Worm (Caenorhabditis elegans) whole organism, young adult: ENCODE data around the gene pei-1.

Source experiments
- B0336.3 ChIP-seq: fragments of 200-800 bp; sonication (Bioruptor generic); IDR thresholded peaks from 2 replicates; pipeline ENCODE4 v1.3.6; 2022; ENCODE audit warnings: missing genetic modification characterization, missing compliant biosample characterization
- F22D6.2 ChIP-seq: sonication (generic microtip); optimal IDR thresholded peaks from 2 replicates; lab custom pipeline; 2016; ENCODE audit warnings: mild to moderate bottlenecking, missing genetic modification characterization, missing compliant biosample characterization
- F23B12.7 ChIP-seq: sonication (generic microtip); optimal IDR thresholded peaks from 2 replicates; lab custom pipeline; 2017; ENCODE audit warnings: missing genetic modification characterization, mild to moderate bottlenecking, missing compliant biosample characterization, antibody characterized with exemption, moderate library complexity; ENCODE audit not compliant: insufficient read depth
- F33H1.4 ChIP-seq: fragments of 200-800 bp; sonication (Bioruptor generic); IDR thresholded peaks from 2 replicates; pipeline ENCODE4 v1.3.6; 2022; ENCODE audit warnings: missing genetic modification reagents, missing genetic modification characterization, missing compliant biosample characterization
- F39B2.1 ChIP-seq: fragments of 200-800 bp; sonication (Bioruptor generic); IDR thresholded peaks from 2 replicates; pipeline ENCODE4 v1.3.6; 2022; ENCODE audit warnings: missing genetic modification reagents, missing genetic modification characterization, missing compliant biosample characterization
- F52B5.7 ChIP-seq: sonication (generic microtip); optimal IDR thresholded peaks from 2 replicates; lab custom pipeline; 2016; ENCODE audit warnings: mild to moderate bottlenecking, missing genetic modification characterization, missing compliant biosample characterization
- T07F8.4 ChIP-seq: sonication (generic microtip); optimal IDR thresholded peaks from 2 replicates; lab custom pipeline; 2016; ENCODE audit warnings: mild to moderate bottlenecking, missing genetic modification characterization, moderate library complexity, missing compliant biosample characterization
- T26A5.8 ChIP-seq: sonication (generic microtip); optimal IDR thresholded peaks from 2 replicates; lab custom pipeline; 2016; ENCODE audit warnings: missing genetic modification characterization, missing compliant biosample characterization
- Y53F4B.3 ChIP-seq: fragments of 200-800 bp; sonication (Bioruptor generic); IDR thresholded peaks from 2 replicates; pipeline ENCODE4 v1.3.6; 2022; ENCODE audit warnings: missing genetic modification reagents, missing genetic modification characterization, missing compliant biosample characterization
- Y56A3A.18 ChIP-seq: fragments of 200-800 bp; sonication (Bioruptor generic); IDR thresholded peaks from 2 replicates; pipeline ENCODE4 v1.3.6; 2022; ENCODE audit warnings: missing genetic modification reagents, missing genetic modification characterization, missing compliant biosample characterization
- Y79H2A.3 ChIP-seq: fragments of 200-800 bp; sonication (Bioruptor generic); conservative IDR thresholded peaks from 2 replicates; pipeline ENCODE4 v1.3.6; 2022; ENCODE audit warnings: missing genetic modification reagents, missing genetic modification characterization, missing compliant biosample characterization
- bed-2 ChIP-seq: fragments of 200-800 bp; sonication (Bioruptor generic); IDR thresholded peaks from 2 replicates; pipeline ENCODE4 v1.3.6; 2022; ENCODE audit warnings: missing genetic modification reagents, missing genetic modification characterization, missing compliant biosample characterization
- ccch-3 ChIP-seq: fragments of 200-800 bp; sonication (Bioruptor generic); optimal IDR thresholded peaks from 2 replicates; lab custom pipeline; 2018; ENCODE audit warnings: mild to moderate bottlenecking, missing genetic modification characterization, missing compliant biosample characterization
- cebp-1 ChIP-seq, 2 experiments: fragments of 200-800 bp in 1 of 2; sonication (Bioruptor generic) in 1 of 2; sonication (generic microtip) in 1 of 2; IDR thresholded peaks in 1 of 2; optimal IDR thresholded peaks in 1 of 2; 2 replicates each; pipeline versions ENCODE4 v1.3.6 to Lab custom; 2017 to 2022; ENCODE audit warnings: missing compliant biosample characterization in 2 of 2, missing genetic modification characterization in 2 of 2, mild to moderate bottlenecking in 1 of 2, missing genetic modification reagents in 1 of 2, moderate library complexity in 1 of 2
- dpff-1 ChIP-seq: sonication (generic microtip); optimal IDR thresholded peaks from 2 replicates; lab custom pipeline; 2017; ENCODE audit warnings: mild to moderate bottlenecking, missing genetic modification characterization, missing compliant biosample characterization
- ets-4 ChIP-seq: fragments of 200-800 bp; sonication (Bioruptor generic); optimal IDR thresholded peaks from 2 replicates; lab custom pipeline; 2018; ENCODE audit warnings: mild to moderate bottlenecking, missing genetic modification characterization, missing compliant biosample characterization
- him-1 ChIP-seq: sonication (generic microtip); optimal IDR thresholded peaks from 2 replicates; lab custom pipeline; 2016; ENCODE audit warnings: missing genotype, missing genetic modification reagents, missing genetic modification characterization, missing compliant biosample characterization
- hlh-26 ChIP-seq: fragments of 200-800 bp; sonication (Bioruptor generic); conservative IDR thresholded peaks from 2 replicates; pipeline ENCODE4 v1.3.6; 2022; ENCODE audit warnings: missing genetic modification reagents, missing genetic modification characterization, missing compliant biosample characterization
- hmg-1.2 ChIP-seq: fragments of 200-800 bp; sonication (Bioruptor generic); IDR thresholded peaks from 2 replicates; pipeline ENCODE4 v1.3.6; 2022; ENCODE audit warnings: missing genetic modification reagents, missing genetic modification characterization, missing compliant biosample characterization
- hmg-20 ChIP-seq: fragments of 200-800 bp; sonication (Bioruptor generic); IDR thresholded peaks from 2 replicates; pipeline ENCODE4 v1.3.6; 2022; ENCODE audit warnings: missing genetic modification reagents, missing genetic modification characterization, missing compliant biosample characterization
- hrde-1 ChIP-seq: sonication (generic microtip); optimal IDR thresholded peaks from 2 replicates; lab custom pipeline; 2016; ENCODE audit warnings: missing genetic modification characterization, mild to moderate bottlenecking, missing compliant biosample characterization, moderate library complexity, missing genotype, missing genetic modification reagents, borderline replicate concordance
- lag-1 ChIP-seq: fragments of 200-800 bp; sonication (Bioruptor generic); IDR thresholded peaks from 2 replicates; pipeline ENCODE4 v1.3.6; 2022; ENCODE audit warnings: missing genetic modification reagents, missing genetic modification characterization, missing compliant biosample characterization
- let-607 ChIP-seq, 2 experiments: fragments of 200-800 bp in 1 of 2; sonication (Bioruptor generic) in 1 of 2; sonication (generic microtip) in 1 of 2; optimal IDR thresholded peaks; 2 replicates each; lab custom pipeline; 2016 to 2018; ENCODE audit warnings: mild to moderate bottlenecking in 2 of 2, missing compliant biosample characterization in 2 of 2, missing genetic modification characterization in 2 of 2, moderate library complexity in 2 of 2, missing genotype in 1 of 2
- lin-26 ChIP-seq: fragments of 200-800 bp; sonication (Bioruptor generic); IDR thresholded peaks from 2 replicates; pipeline ENCODE4 v1.3.6; 2022; ENCODE audit warnings: missing genetic modification reagents, missing genetic modification characterization, missing compliant biosample characterization
- lir-1 ChIP-seq: fragments of 200-800 bp; sonication (Bioruptor generic); conservative IDR thresholded peaks from 2 replicates; pipeline ENCODE4 v1.3.6; 2022; ENCODE audit warnings: missing genetic modification reagents, missing genetic modification characterization, missing compliant biosample characterization
- madf-10 ChIP-seq: sonication (generic microtip); optimal IDR thresholded peaks from 2 replicates; lab custom pipeline; 2016; ENCODE audit warnings: mild to moderate bottlenecking, missing genetic modification characterization, missing compliant biosample characterization
- mcd-1 ChIP-seq: fragments of 200-800 bp; sonication (Bioruptor generic); IDR thresholded peaks from 2 replicates; pipeline ENCODE4 v1.3.6; 2022; ENCODE audit warnings: missing genetic modification reagents, missing genetic modification characterization, missing compliant biosample characterization
- mes-4 ChIP-seq: sonication (generic microtip); optimal IDR thresholded peaks from 2 replicates; lab custom pipeline; 2016; ENCODE audit warnings: missing genotype, missing genetic modification characterization, missing compliant biosample characterization
- nfya-2 ChIP-seq: fragments of 200-800 bp; sonication (Bioruptor generic); IDR thresholded peaks from 2 replicates; pipeline ENCODE4 v1.3.6; 2022; ENCODE audit warnings: missing genetic modification reagents, missing genetic modification characterization, missing compliant biosample characterization
- nhr-80 ChIP-seq: sonication (generic microtip); optimal IDR thresholded peaks from 2 replicates; lab custom pipeline; 2016; ENCODE audit warnings: missing genetic modification characterization, missing compliant biosample characterization
- nhr-90 ChIP-seq: sonication (generic microtip); optimal IDR thresholded peaks from 2 replicates; lab custom pipeline; 2016; ENCODE audit warnings: missing genotype, mild to moderate bottlenecking, missing genetic modification characterization, missing compliant biosample characterization
- rpc-1 ChIP-seq, 2 experiments: fragments of 150-350 bp in 1 of 2; sonication (generic microtip) in 1 of 2; optimal IDR thresholded peaks; 2 replicates each; lab custom pipeline; 2014 to 2018; ENCODE audit warnings: missing biosample characterization in 1 of 2, missing genetic modification characterization in 1 of 2, missing genetic modification reagents in 1 of 2, missing genotype in 1 of 2
- snpc-1.1 ChIP-seq: sonication (generic microtip); optimal IDR thresholded peaks from 2 replicates; lab custom pipeline; 2017; ENCODE audit warnings: missing genetic modification characterization, mild to moderate bottlenecking, missing compliant biosample characterization, antibody characterized with exemption, moderate library complexity, missing genotype, missing genetic modification reagents; ENCODE audit not compliant: insufficient read depth
- snpc-1.3 ChIP-seq: sonication (generic microtip); optimal IDR thresholded peaks from 2 replicates; lab custom pipeline; 2017; ENCODE audit warnings: missing genetic modification characterization, mild to moderate bottlenecking, missing compliant biosample characterization, antibody characterized with exemption, moderate library complexity, missing genotype, missing genetic modification reagents; ENCODE audit not compliant: insufficient read depth
- sptf-2 ChIP-seq: fragments of 200-800 bp; sonication (Bioruptor generic); optimal IDR thresholded peaks from 2 replicates; lab custom pipeline; 2018; ENCODE audit warnings: mild to moderate bottlenecking, missing genetic modification characterization, missing compliant biosample characterization
- tbp1 ChIP-seq: fragments of 200-800 bp; sonication (Bioruptor generic); optimal IDR thresholded peaks from 2 replicates; lab custom pipeline; 2018; ENCODE audit warnings: mild to moderate bottlenecking, missing genetic modification characterization, missing compliant biosample characterization
- unc-130 ChIP-seq: sonication (generic microtip); optimal IDR thresholded peaks from 2 replicates; lab custom pipeline; 2016; ENCODE audit warnings: missing genetic modification reagents, missing genetic modification characterization, missing compliant biosample characterization
- xnd-1 ChIP-seq: sonication (generic microtip); optimal IDR thresholded peaks from 2 replicates; lab custom pipeline; 2016; ENCODE audit warnings: missing genotype, missing genetic modification reagents, missing genetic modification characterization, missing compliant biosample characterization
- ztf-22 ChIP-seq: fragments of 200-800 bp; sonication (Bioruptor generic); optimal IDR thresholded peaks from 2 replicates; lab custom pipeline; 2018; ENCODE audit warnings: mild to moderate bottlenecking, missing genetic modification characterization, moderate library complexity, missing compliant biosample characterization
- ztf-25 ChIP-seq: fragments of 200-800 bp; sonication (Bioruptor generic); IDR thresholded peaks from 2 replicates; pipeline ENCODE4 v1.3.6; 2022; ENCODE audit warnings: missing genetic modification reagents, missing genetic modification characterization, missing compliant biosample characterization
- ztf-26 ChIP-seq: sonication (generic microtip); optimal IDR thresholded peaks from 2 replicates; lab custom pipeline; 2017; ENCODE audit warnings: missing genetic modification characterization, missing compliant biosample characterization
- ztf-3 ChIP-seq: fragments of 200-800 bp; sonication (Bioruptor generic); optimal IDR thresholded peaks from 2 replicates; lab custom pipeline; 2018; ENCODE audit warnings: mild to moderate bottlenecking, missing genetic modification characterization, missing compliant biosample characterization

pei-1 gene

DNA sequence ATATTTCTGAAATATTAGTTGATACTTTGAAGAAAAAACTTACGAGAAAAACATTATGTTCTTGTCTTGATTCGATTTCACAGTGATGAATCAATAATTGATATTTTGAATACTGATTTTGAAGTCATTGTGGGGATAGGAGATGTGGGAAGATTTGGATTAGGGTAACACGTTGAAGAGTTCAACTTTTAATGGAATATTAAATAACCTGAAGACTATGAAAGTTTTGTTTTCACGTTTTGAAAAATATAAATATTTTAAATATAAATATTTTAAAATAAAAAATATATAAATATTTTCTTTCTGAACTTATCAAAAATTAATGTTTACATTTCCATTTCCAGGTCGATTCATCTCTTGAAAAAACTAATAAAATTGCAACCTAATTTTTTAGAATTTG, at the start of gene pei-1:
Gene pei-1 (minus strand): TSS at position 101 of the 400 bp plus-strand sequence.
- TF ChIP-seq unc-130 (GFP tag; lab: Kevin White, UChicago): no peak
- TF ChIP-seq sptf-2 (GFP tag; lab: Kevin White, UChicago): no peak
- no peak for TF ChIP-seq xnd-1 (tag; lab: Kevin White, UChicago)
- TF ChIP-seq ccch-3 (GFP tag; lab: Kevin White, UChicago): no peak
- no peak for TF ChIP-seq nhr-90 (tag; lab: Kevin White, UChicago)
- no peak for TF ChIP-seq ztf-22
- no peak for TF ChIP-seq snpc-1.1 (tag; lab: Kevin White, UChicago)
- no peak for TF ChIP-seq ets-4 (GFP tag; lab: Kevin White, UChicago)
- TF ChIP-seq ztf-26 (tag; lab: Kevin White, UChicago): no peak
- no peak for TF ChIP-seq madf-10
- no peak for TF ChIP-seq rpc-1 (optimal IDR thresholded peaks at IDR 0.05; lab: Kevin White, UChicago)
- no peak for TF ChIP-seq rpc-1 (tag; optimal IDR thresholded peaks at IDR 0.05; lab: Kevin White, UChicago)
- no peak for TF ChIP-seq F33H1.4 (GFP tag; lab: Robert Waterston, UW)
- no peak for TF ChIP-seq let-607 (tag; optimal IDR thresholded peaks at IDR 0.05; lab: Kevin White, UChicago)
- no peak for TF ChIP-seq B0336.3
- TF ChIP-seq Y53F4B.3: no peak
- TF ChIP-seq cebp-1 (GFP tag; IDR thresholded peaks at IDR 0.05; lab: Robert Waterston, UW): no peak
- TF ChIP-seq cebp-1 (tag; optimal IDR thresholded peaks at IDR 0.05; lab: Kevin White, UChicago): no peak
- TF ChIP-seq nfya-2: no peak
- no peak for TF ChIP-seq hlh-26 (GFP tag; lab: Robert Waterston, UW)
- no peak for TF ChIP-seq hmg-20

DNA sequence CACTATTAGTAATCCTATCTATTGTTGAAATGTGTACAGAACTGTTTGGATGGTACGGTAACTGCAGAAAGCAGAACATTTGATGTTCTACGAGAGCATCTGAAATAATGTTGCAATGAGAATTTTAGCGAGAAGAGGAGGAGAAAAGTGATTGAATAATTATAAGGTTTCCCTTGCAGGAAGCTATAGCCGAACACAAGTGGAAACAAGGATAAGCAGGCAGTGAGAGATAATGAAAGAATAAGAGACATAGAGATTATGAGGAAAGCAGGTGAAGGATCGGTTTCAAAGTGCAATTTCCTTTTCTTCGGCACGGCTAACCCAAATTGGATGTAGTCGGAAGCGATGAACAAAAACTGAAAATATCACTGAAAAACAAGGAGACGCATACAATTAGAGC, 49.6 kb upstream of the pei-1 start, which contains the start of gene del-2:
Gene del-2 (minus strand): TSS at position 101 of the 400 bp plus-strand sequence.
- TF ChIP-seq sptf-2 (GFP tag; lab: Kevin White, UChicago): no peak
- TF ChIP-seq F23B12.7 (tag; lab: Kevin White, UChicago): no peak
- no peak for TF ChIP-seq him-1 (tag; lab: Kevin White, UChicago)
- TF ChIP-seq mcd-1: no peak
- no peak for TF ChIP-seq T26A5.8 (tag; lab: Kevin White, UChicago)
- TF ChIP-seq lag-1 (GFP tag; lab: Robert Waterston, UW): no peak
- no peak for TF ChIP-seq mes-4 (tag; lab: Kevin White, UChicago)
- TF ChIP-seq hmg-1.2: no peak
- TF ChIP-seq lir-1: no peak

DNA sequence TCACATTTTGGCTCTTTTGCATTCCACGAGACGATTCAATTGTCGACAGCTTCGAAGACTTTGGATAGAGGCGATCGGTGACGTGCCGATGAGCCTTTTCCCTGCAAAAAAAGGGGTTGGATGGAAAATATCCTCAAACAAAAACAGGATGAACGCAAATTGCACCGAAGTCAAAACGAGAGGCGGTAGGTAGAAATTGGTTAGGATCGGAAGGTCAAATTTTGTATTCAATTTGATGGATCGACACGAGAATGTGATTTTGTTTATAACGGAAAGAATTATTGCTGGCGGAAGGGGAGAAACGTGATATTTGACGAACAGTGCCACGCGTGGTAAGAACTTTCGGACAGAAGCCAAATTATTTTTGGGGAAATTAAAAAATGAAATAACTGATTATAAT, 42.5 kb upstream of the pei-1 start, which contains the start of gene mca-1:
Gene mca-1 (minus strand): TSS at position 101 of the 400 bp plus-strand sequence.
- TF ChIP-seq T07F8.4 (tag; lab: Kevin White, UChicago): no peak

- TF ChIP-seq bed-2 (no peak), snpc-1.3 (tag; lab: Kevin White, UChicago) (no peak), ztf-25 (GFP tag; lab: Robert Waterston, UW) (no peak), hmg-1.2 (no peak), F23B12.7 (tag; lab: Kevin White, UChicago) (no peak), lag-1 (GFP tag; lab: Robert Waterston, UW) (no peak), nhr-80 (tag; lab: Kevin White, UChicago) (no peak), Y56A3A.18 (GFP tag; lab: Robert Waterston, UW) (no peak), F39B2.1 (GFP tag; lab: Robert Waterston, UW) (no peak), tbp1 (GFP tag; lab: Kevin White, UChicago) (no peak), dpff-1 (tag; lab: Kevin White, UChicago) (no peak), ztf-3 (GFP tag; lab: Kevin White, UChicago) (no peak), lin-26 (GFP tag; lab: Robert Waterston, UW) (no peak), F22D6.2 (tag; lab: Kevin White, UChicago) (no peak), F52B5.7 (no peak), hrde-1 (tag; lab: Kevin White, UChicago) (no peak), Y79H2A.3 (GFP tag; lab: Robert Waterston, UW) (no peak)
Observed at ce11 chrIV:9633889-9634288, 41.6 kb upstream of the pei-1 start.
